Worm (Caenorhabditis elegans) whole organism, L4/young adult: ENCODE data around the gene nape-2.

ENCODE experiments used
- dao-5 ChIP-seq: sonication (generic microtip); optimal IDR thresholded peaks from 2 replicates; lab custom pipeline; 2016; ENCODE audit warnings: missing genotype, missing genetic modification characterization, moderate library complexity, missing compliant biosample characterization
- him-1 ChIP-seq: sonication (generic microtip); optimal IDR thresholded peaks from 2 replicates; lab custom pipeline; 2016; ENCODE audit warnings: missing genotype, missing genetic modification reagents, missing genetic modification characterization, missing compliant biosample characterization

ce11 chrIV:3701892-3702291 is 36.8 kb downstream of the nape-2 start, which contains the start of gene Y37E11AL.12:
- no peak for TF ChIP-seq him-1 (tag; lab: Kevin White, UChicago)
- TF ChIP-seq dao-5 (tag; lab: Kevin White, UChicago) = no peak
